Worm (Caenorhabditis elegans) whole organism, L3 larva: ENCODE data around the gene gcy-27.

ENCODE experiments used
- elt-3 ChIP-seq, 3 experiments: fragments of 150-350 bp in 1 of 3; sonication (generic microtip) in 2 of 3; optimal IDR thresholded peaks; 2 replicates in 2 of 3; 4 replicates in 1 of 3; lab custom pipeline; 2014 to 2017; ENCODE audit warnings: missing biosample characterization in 3 of 3, missing genetic modification characterization in 3 of 3
- fos-1 ChIP-seq: fragments of 150-350 bp; optimal IDR thresholded peaks from 2 replicates; lab custom pipeline; 2014; ENCODE audit warnings: missing biosample characterization, missing genetic modification characterization
- jun-1 ChIP-seq: fragments of 150-350 bp; optimal IDR thresholded peaks from 2 replicates; lab custom pipeline; 2014; ENCODE audit warnings: missing biosample characterization, missing genetic modification reagents, missing genetic modification characterization
- lin-15B ChIP-seq: fragments of 150-350 bp; optimal IDR thresholded peaks from 2 replicates; lab custom pipeline; 2014; ENCODE audit warnings: missing biosample characterization, missing genetic modification characterization
- mdl-1 ChIP-seq: fragments of 150-350 bp; optimal IDR thresholded peaks from 2 replicates; lab custom pipeline; 2014; ENCODE audit warnings: missing biosample characterization, missing genetic modification characterization
- nhr-237 ChIP-seq: fragments of 150-350 bp; optimal IDR thresholded peaks from 2 replicates; lab custom pipeline; 2014; ENCODE audit warnings: missing biosample characterization, missing genetic modification characterization
- ztf-11 ChIP-seq: fragments of 150-350 bp; optimal IDR thresholded peaks from 2 replicates; lab custom pipeline; 2014; ENCODE audit warnings: missing biosample characterization, missing genetic modification characterization

DNA sequence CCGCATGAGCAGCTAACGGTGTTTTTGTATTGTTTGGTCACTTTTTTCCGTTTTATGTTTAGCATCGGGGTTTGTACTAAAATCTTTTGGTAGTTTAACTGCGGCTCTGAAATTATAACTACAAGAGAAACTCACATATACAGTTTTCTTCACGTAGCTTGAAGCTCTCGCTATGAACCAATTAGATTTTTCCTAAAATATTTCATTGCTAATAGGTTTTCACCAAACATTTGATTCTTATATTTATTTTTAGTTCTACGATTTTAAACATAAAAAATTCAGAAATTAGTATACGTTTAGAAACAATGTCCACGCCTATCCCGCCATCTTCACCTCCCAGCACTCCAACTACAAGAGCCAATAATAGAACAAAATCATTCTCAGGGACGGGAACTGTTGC is 9.0 kb downstream of the gcy-27 start, which contains the start of gene C06A12.3:
- TF ChIP-seq nhr-237: no peak
- TF ChIP-seq ztf-11: no peak
- no peak for TF ChIP-seq fos-1
- no peak for TF ChIP-seq jun-1
- TF ChIP-seq elt-3 (tag; optimal IDR thresholded peaks at IDR 0.05; lab: Kevin White, UChicago): no peak
- TF ChIP-seq lin-15B (tag; lab: Kevin White, UChicago): no peak
- TF ChIP-seq mdl-1 (tag; lab: Kevin White, UChicago): no peak
